Fruit fly (Drosophila melanogaster): ENCODE results near the gene CG42779.

Gene CG42779

DNA sequence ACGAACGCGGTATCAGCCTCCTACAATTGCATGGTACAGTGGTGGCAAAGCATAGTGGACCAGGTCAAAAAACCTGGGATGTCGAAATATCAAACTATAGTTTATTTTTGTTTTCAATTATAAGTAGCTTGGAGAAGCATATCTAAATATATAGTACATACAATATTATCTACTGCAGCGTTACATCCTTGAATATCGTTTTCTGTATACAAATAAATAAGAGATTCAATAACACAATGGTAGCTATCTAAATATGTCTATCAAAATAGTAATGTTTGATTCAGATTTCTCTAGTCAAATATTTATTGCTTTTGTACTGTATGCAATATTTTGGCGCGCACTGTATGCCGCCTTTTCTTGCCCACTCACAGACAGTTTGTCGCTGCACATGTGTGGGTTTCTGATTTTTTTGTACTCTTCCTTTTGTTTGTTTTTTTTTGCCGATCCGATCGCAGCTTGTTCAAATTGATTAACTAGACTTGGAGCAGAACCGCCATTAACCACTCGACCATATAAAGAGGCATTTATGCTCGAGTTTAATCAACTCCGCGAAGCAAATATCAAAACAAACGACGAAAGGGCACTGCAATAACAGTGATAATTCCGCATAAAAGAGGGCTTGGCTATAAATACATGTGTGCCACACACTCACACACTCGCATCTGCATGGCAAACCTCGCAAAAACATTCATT, 40.6 kb upstream of the CG42779 start (continued):
- peak; percentile 94 for TF ChIP-seq lilli (GFP tag; optimal IDR thresholded peaks at IDR 0.05)
- peak; percentile 97 for TF ChIP-seq CG13775 (GFP tag; optimal IDR thresholded peaks at IDR 0.05)
- TF ChIP-seq CG10462 (GFP tag; optimal IDR thresholded peaks at IDR 0.05) = peak; percentile 94

DNA sequence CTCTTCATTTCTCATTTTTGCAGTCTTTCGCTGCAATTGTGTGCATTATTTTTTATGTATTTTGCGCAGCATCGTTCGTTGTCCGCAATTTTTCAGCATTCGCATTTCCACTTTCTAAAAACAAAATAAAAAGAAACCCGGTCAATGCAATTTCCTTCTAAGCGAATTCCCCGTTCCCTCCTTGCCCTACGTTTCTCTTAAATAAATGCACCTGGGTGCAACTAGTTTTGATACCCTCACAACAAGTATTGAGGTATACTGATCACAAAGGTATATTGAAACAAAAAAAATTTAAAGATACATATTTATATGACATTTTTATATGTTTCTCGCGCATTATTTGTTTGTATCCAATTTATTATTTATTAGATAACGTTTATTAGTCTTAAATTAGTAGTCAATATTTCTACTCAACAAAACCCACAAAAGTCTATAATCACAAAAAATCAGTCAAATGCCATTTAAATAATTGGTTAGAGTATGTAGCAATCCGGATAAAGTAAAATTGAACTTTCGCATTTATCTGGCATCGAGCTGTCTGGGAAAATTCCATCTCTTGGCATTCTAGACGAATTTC, 39.9 kb upstream of the CG42779 start:
- TF ChIP-seq D19B (GFP tag; optimal IDR thresholded peaks at IDR 0.05) (no peak), CG7372 (GFP tag; IDR thresholded peaks at IDR 0.05) (no peak), Atf3 (GFP tag; optimal IDR thresholded peaks at IDR 0.05) (no peak), ranshi (GFP tag; IDR thresholded peaks at IDR 0.05) (no peak), CG11695 (GFP tag; IDR thresholded peaks at IDR 0.05) (no peak), NC2β (GFP tag; optimal IDR thresholded peaks at IDR 0.05) (no peak), CG14050 (GFP tag; IDR thresholded peaks at IDR 0.05) (no peak), salm (tag; optimal IDR thresholded peaks at IDR 0.05) (peak; percentile 1), sens (GFP tag) (no peak), CG18476 (GFP tag; optimal IDR thresholded peaks at IDR 0.05) (no peak), psq (GFP tag; optimal IDR thresholded peaks at IDR 0.05) (no peak), Dek (tag; optimal IDR thresholded peaks at IDR 0.05) (no peak), Dp (GFP tag; optimal IDR thresholded peaks at IDR 0.05) (no peak), Hr39 (optimal IDR thresholded peaks at IDR 0.05) (no peak), E2f2 (GFP tag; IDR thresholded peaks at IDR 0.05) (no peak), ash1 (GFP tag; optimal IDR thresholded peaks at IDR 0.05) (no peak), org-1 (GFP tag; optimal IDR thresholded peaks at IDR 0.05) (no peak), CG11456 (GFP tag; IDR thresholded peaks at IDR 0.05) (no peak), CG14710 (tag; optimal IDR thresholded peaks at IDR 0.05) (peak; percentile 14), CG10979 (tag; optimal IDR thresholded peaks at IDR 0.05) (peak; percentile 38), sc (optimal IDR thresholded peaks at IDR 0.05) (no peak), sc (GFP tag; optimal IDR thresholded peaks at IDR 0.05) (peak; percentile 6), Blimp-1 (GFP tag; optimal IDR thresholded peaks at IDR 0.05) (peak; percentile 61), Dfd (GFP tag; optimal IDR thresholded peaks at IDR 0.05) (no peak), CG13123 (GFP tag; optimal IDR thresholded peaks at IDR 0.05) (no peak), CG11085 (GFP tag; IDR thresholded peaks at IDR 0.05) (no peak), ERR (GFP tag; optimal IDR thresholded peaks at IDR 0.05) (no peak), lov (optimal IDR thresholded peaks at IDR 0.05) (no peak), lov (GFP tag; IDR thresholded peaks at IDR 0.05) (no peak), tup (GFP tag; optimal IDR thresholded peaks at IDR 0.05) (no peak), bsh (GFP tag; optimal IDR thresholded peaks at IDR 0.05) (peak; percentile 51 to 60), CG6813 (GFP tag; optimal IDR thresholded peaks at IDR 0.05) (no peak), nau (GFP tag; optimal IDR thresholded peaks at IDR 0.05) (no peak), ara (GFP tag; IDR thresholded peaks at IDR 0.05) (no peak), insv (GFP tag; optimal IDR thresholded peaks at IDR 0.05) (no peak), pum (GFP tag; optimal IDR thresholded peaks at IDR 0.05) (no peak), fd96Cb (tag; optimal IDR thresholded peaks at IDR 0.05) (peak; percentile 12), wek (GFP tag; optimal IDR thresholded peaks at IDR 0.05) (no peak), CG2875 (GFP tag; optimal IDR thresholded peaks at IDR 0.05) (no peak), aop (GFP tag; IDR thresholded peaks at IDR 0.05) (no peak), chm (GFP tag; IDR thresholded peaks at IDR 0.05) (no peak), cad (GFP tag; optimal IDR thresholded peaks at IDR 0.05) (no peak), Oaz (GFP tag; IDR thresholded peaks at IDR 0.05) (no peak), CG7271 (tag; optimal IDR thresholded peaks at IDR 0.05) (no peak), CoRest (tag; optimal IDR thresholded peaks at IDR 0.05) (peak; percentile 30), CG3847 (GFP tag; IDR thresholded peaks at IDR 0.05) (no peak), CG3995 (GFP tag; optimal IDR thresholded peaks at IDR 0.05) (no peak)

Measured in whole organism, embryonic.